Fruit fly (Drosophila melanogaster) whole organism, embryonic: ENCODE measurements around the gene chrb.

ENCODE experiments used
- ATbp ChIP-seq: fragments of 200-800 bp; sonication (Bioruptor generic); optimal IDR thresholded peaks from 2 replicates; lab custom pipeline; 2017; ENCODE audit warnings: missing biosample characterization, mild to moderate bottlenecking, missing genetic modification characterization, missing genetic modification reagents
- Antp ChIP-seq: fragments of 200-800 bp; sonication (Bioruptor generic); optimal IDR thresholded peaks from 3 replicates; lab custom pipeline; 2016; ENCODE audit warnings: missing biosample characterization, missing genetic modification characterization
- Asciz ChIP-seq: fragments of 200-800 bp; sonication (Bioruptor generic); optimal IDR thresholded peaks from 2 replicates; lab custom pipeline; 2017; ENCODE audit warnings: missing biosample characterization, mild to moderate bottlenecking, missing genetic modification characterization, missing genetic modification reagents
- CG10267 ChIP-seq: fragments of 200-800 bp; sonication (Bioruptor generic); optimal IDR thresholded peaks from 2 replicates; lab custom pipeline; 2018; ENCODE audit warnings: missing biosample characterization, mild to moderate bottlenecking, missing genetic modification characterization, moderate library complexity
- CG10979 ChIP-seq: fragments of 200-800 bp; sonication (Bioruptor generic); optimal IDR thresholded peaks from 2 replicates; lab custom pipeline; 2018; ENCODE audit warnings: missing biosample characterization, mild to moderate bottlenecking, missing genetic modification characterization, moderate library complexity
- CG11398 ChIP-seq: fragments of 200-800 bp; sonication (Bioruptor generic); optimal IDR thresholded peaks from 2 replicates; lab custom pipeline; 2016; ENCODE audit warnings: missing biosample characterization, missing genetic modification characterization
- CG11504 ChIP-seq: fragments of 200-800 bp; sonication (Bioruptor generic); optimal IDR thresholded peaks from 3 replicates; lab custom pipeline; 2019; ENCODE audit warnings: missing biosample characterization, mild to moderate bottlenecking, missing genetic modification characterization, moderate library complexity
- CG12391 ChIP-seq: fragments of 200-800 bp; sonication (Bioruptor generic); optimal IDR thresholded peaks from 3 replicates; lab custom pipeline; 2018; ENCODE audit warnings: missing biosample characterization, mild to moderate bottlenecking, missing genetic modification characterization, moderate library complexity
- CG12744 ChIP-seq: fragments of 200-800 bp; sonication (Bioruptor generic); optimal IDR thresholded peaks from 2 replicates; lab custom pipeline; 2016; ENCODE audit warnings: missing biosample characterization, missing genetic modification characterization
- CG13296 ChIP-seq: fragments of 200-800 bp; sonication (Bioruptor generic); optimal IDR thresholded peaks from 3 replicates; lab custom pipeline; 2018; ENCODE audit warnings: missing biosample characterization, mild to moderate bottlenecking, missing genetic modification characterization
- CG14441 ChIP-seq: fragments of 200-800 bp; sonication (Bioruptor generic); IDR thresholded peaks from 2 replicates; pipeline ENCODE4 v1.3.6; 2022; ENCODE audit warnings: missing biosample characterization, missing genetic modification characterization
- CG14710 ChIP-seq: fragments of 200-800 bp; sonication (Bioruptor generic); optimal IDR thresholded peaks from 3 replicates; lab custom pipeline; 2019; ENCODE audit warnings: missing biosample characterization, mild to moderate bottlenecking, missing genetic modification characterization, moderate library complexity
- CG15269 ChIP-seq: fragments of 200-800 bp; sonication (Bioruptor generic); optimal IDR thresholded peaks from 2 replicates; lab custom pipeline; 2018; ENCODE audit warnings: missing biosample characterization, mild to moderate bottlenecking, missing genetic modification characterization, moderate library complexity
- CG17361 ChIP-seq: fragments of 200-800 bp; sonication (Bioruptor generic); IDR thresholded peaks from 3 replicates; pipeline ENCODE4 v1.3.6; 2022; ENCODE audit warnings: missing biosample characterization, missing genetic modification characterization
- CG17568 ChIP-seq: fragments of 200-800 bp; sonication (Bioruptor generic); optimal IDR thresholded peaks from 2 replicates; lab custom pipeline; 2018; ENCODE audit warnings: missing biosample characterization, mild to moderate bottlenecking, missing genetic modification characterization, moderate library complexity
- CG17802 ChIP-seq: fragments of 200-800 bp; sonication (Bioruptor generic); optimal IDR thresholded peaks from 2 replicates; lab custom pipeline; 2018; ENCODE audit warnings: missing biosample characterization, mild to moderate bottlenecking, missing genetic modification characterization, moderate library complexity
- CG2712 ChIP-seq: fragments of 200-800 bp; optimal IDR thresholded peaks from 3 replicates; lab custom pipeline; 2019; ENCODE audit warnings: missing biosample characterization, mild to moderate bottlenecking, missing genetic modification characterization, moderate library complexity
- CG3281 ChIP-seq: fragments of 200-800 bp; sonication (Bioruptor generic); optimal IDR thresholded peaks from 3 replicates; lab custom pipeline; 2017; ENCODE audit warnings: missing biosample characterization, mild to moderate bottlenecking, missing genetic modification characterization
- CG6254 ChIP-seq: fragments of 200-800 bp; sonication (Bioruptor generic); optimal IDR thresholded peaks from 3 replicates; lab custom pipeline; 2017; ENCODE audit warnings: mild to moderate bottlenecking, missing biosample characterization, missing genetic modification reagents, missing genetic modification characterization
- CG6689 ChIP-seq: fragments of 200-800 bp; sonication (Bioruptor generic); IDR thresholded peaks from 2 replicates; pipeline ENCODE4 v1.3.6; 2022; ENCODE audit warnings: missing biosample characterization, missing genetic modification characterization
- CG6813 ChIP-seq: fragments of 200-800 bp; sonication (Bioruptor generic); optimal IDR thresholded peaks from 2 replicates; lab custom pipeline; 2017; ENCODE audit warnings: missing biosample characterization, missing genetic modification characterization, mild to moderate bottlenecking, moderate library complexity, missing genetic modification reagents
- CG6854 ChIP-seq: fragments of 200-800 bp; sonication (Bioruptor generic); optimal IDR thresholded peaks from 3 replicates; lab custom pipeline; 2017; ENCODE audit warnings: missing biosample characterization, mild to moderate bottlenecking, missing genetic modification characterization
- CG7372 ChIP-seq: fragments of 200-800 bp; sonication (Bioruptor generic); IDR thresholded peaks from 2 replicates; pipeline ENCODE4 v1.3.6; 2022; ENCODE audit warnings: missing biosample characterization, missing genetic modification characterization
- CG7556 ChIP-seq: fragments of 200-800 bp; sonication (Bioruptor generic); optimal IDR thresholded peaks from 2 replicates; lab custom pipeline; 2017; ENCODE audit warnings: missing biosample characterization, mild to moderate bottlenecking, missing genetic modification characterization
- CG8924 ChIP-seq: fragments of 200-800 bp; optimal IDR thresholded peaks from 3 replicates; lab custom pipeline; 2019; ENCODE audit warnings: missing biosample characterization, mild to moderate bottlenecking, missing genetic modification characterization, moderate library complexity
- CG9727 ChIP-seq: fragments of 200-800 bp; sonication (Bioruptor generic); optimal IDR thresholded peaks from 3 replicates; lab custom pipeline; 2017; ENCODE audit warnings: missing biosample characterization, mild to moderate bottlenecking, missing genetic modification characterization
- CG9797 ChIP-seq: fragments of 200-800 bp; sonication (Bioruptor generic); optimal IDR thresholded peaks from 3 replicates; lab custom pipeline; 2018; ENCODE audit warnings: missing biosample characterization, mild to moderate bottlenecking, missing genetic modification characterization
- CG9876 ChIP-seq: fragments of 200-800 bp; sonication (Bioruptor generic); optimal IDR thresholded peaks from 2 replicates; lab custom pipeline; 2016; ENCODE audit warnings: missing biosample characterization, missing genetic modification characterization
- Chrac-16 ChIP-seq: fragments of 200-800 bp; sonication (Bioruptor generic); optimal IDR thresholded peaks from 3 replicates; lab custom pipeline; 2016; ENCODE audit warnings: missing biosample characterization, missing genetic modification characterization
- Eip74EF ChIP-seq, 2 experiments: fragments of 200-800 bp in 1 of 2; fragments of >200 bp in 1 of 2; sonication (Bioruptor generic) in 1 of 2; optimal IDR thresholded peaks; 2 replicates each; lab custom pipeline; 2017 to 2019; ENCODE audit warnings: missing biosample characterization in 2 of 2, missing genetic modification characterization in 2 of 2, mild to moderate bottlenecking in 1 of 2, moderate library complexity in 1 of 2
- Ets65A ChIP-seq: fragments of 200-800 bp; sonication (Bioruptor generic); peaks from one replicate; lab custom pipeline; 2016; ENCODE audit warnings: missing biosample characterization, missing genetic modification characterization
- Fer1 ChIP-seq: fragments of 200-800 bp; sonication (Bioruptor generic); optimal IDR thresholded peaks from 2 replicates; lab custom pipeline; 2017; ENCODE audit warnings: missing biosample characterization, mild to moderate bottlenecking, missing genetic modification characterization
- Gsc ChIP-seq: fragments of 200-800 bp; sonication (Bioruptor generic); IDR thresholded peaks from 2 replicates; pipeline ENCODE4 v1.3.6; 2022; ENCODE audit warnings: missing biosample characterization, missing genetic modification characterization
- Neu2 ChIP-seq: fragments of 200-800 bp; sonication (Bioruptor generic); optimal IDR thresholded peaks from 3 replicates; lab custom pipeline; 2016; ENCODE audit warnings: missing biosample characterization, missing genetic modification characterization, borderline replicate concordance
- Oli ChIP-seq: fragments of 200-800 bp; sonication (Bioruptor generic); optimal IDR thresholded peaks from 2 replicates; lab custom pipeline; 2018; ENCODE audit warnings: missing biosample characterization, mild to moderate bottlenecking, missing genetic modification characterization, moderate library complexity
- Ptx1 ChIP-seq: fragments of 200-800 bp; sonication (Bioruptor generic); IDR thresholded peaks from 2 replicates; pipeline ENCODE4 v1.3.6; 2022; ENCODE audit warnings: missing biosample characterization, missing genetic modification characterization
- Sox100B ChIP-seq: fragments of 200-800 bp; sonication (Bioruptor generic); optimal IDR thresholded peaks from 3 replicates; lab custom pipeline; 2018; ENCODE audit warnings: missing biosample characterization, mild to moderate bottlenecking, missing genetic modification characterization
- Sox102F ChIP-seq: fragments of 200-800 bp; sonication (Bioruptor generic); optimal IDR thresholded peaks from 2 replicates; lab custom pipeline; 2018; ENCODE audit warnings: missing biosample characterization, mild to moderate bottlenecking, missing genetic modification characterization, moderate library complexity
- Xrp1 ChIP-seq: fragments of 200-800 bp; sonication (Bioruptor generic); IDR thresholded peaks from 2 replicates; pipeline ENCODE4 v1.3.6; 2022; ENCODE audit warnings: missing biosample characterization, missing genetic modification characterization
- ara ChIP-seq: fragments of 200-800 bp; sonication (Bioruptor generic); IDR thresholded peaks from 2 replicates; pipeline ENCODE4 v1.3.6; 2022; ENCODE audit warnings: missing biosample characterization, missing genetic modification characterization
- dmrt99B ChIP-seq: fragments of 200-800 bp; sonication (Bioruptor generic); optimal IDR thresholded peaks from 2 replicates; lab custom pipeline; 2018; ENCODE audit warnings: missing biosample characterization, mild to moderate bottlenecking, missing genetic modification characterization, moderate library complexity
- exex ChIP-seq: fragments of 200-800 bp; sonication (Bioruptor generic); optimal IDR thresholded peaks from 4 replicates; lab custom pipeline; 2018; ENCODE audit warnings: missing biosample characterization, mild to moderate bottlenecking, missing genetic modification characterization, moderate library complexity
- eyg ChIP-seq: fragments of 200-800 bp; sonication (Bioruptor generic); optimal IDR thresholded peaks from 3 replicates; lab custom pipeline; 2016; ENCODE audit warnings: missing biosample characterization, missing genetic modification characterization
- hkb ChIP-seq, 2 experiments: fragments of 200-800 bp in 1 of 2; fragments of >200 bp in 1 of 2; sonication (Bioruptor generic) in 1 of 2; IDR thresholded peaks in 1 of 2; optimal IDR thresholded peaks in 1 of 2; 2 replicates each; pipeline versions ENCODE4 v1.3.6 to Lab custom; 2017 to 2022; ENCODE audit warnings: missing biosample characterization in 1 of 2, missing genetic modification characterization in 1 of 2
- lab ChIP-seq: fragments of 200-800 bp; sonication (Bioruptor generic); optimal IDR thresholded peaks from 3 replicates; lab custom pipeline; 2017; ENCODE audit warnings: missing biosample characterization, missing genetic modification characterization, mild to moderate bottlenecking, moderate library complexity, missing genetic modification reagents
- org-1 ChIP-seq: fragments of 200-800 bp; sonication (Bioruptor generic); optimal IDR thresholded peaks from 2 replicates; lab custom pipeline; 2017; ENCODE audit warnings: missing biosample characterization, missing genetic modification characterization
- sima ChIP-seq: fragments of 200-800 bp; sonication (Bioruptor generic); optimal IDR thresholded peaks from 2 replicates; lab custom pipeline; 2016; ENCODE audit warnings: missing biosample characterization, missing genetic modification characterization
- so ChIP-seq: fragments of 200-800 bp; sonication (Bioruptor generic); IDR thresholded peaks from 3 replicates; pipeline ENCODE4 v1.3.6; 2022; ENCODE audit warnings: missing biosample characterization, missing genetic modification characterization
- stwl ChIP-seq: fragments of 200-800 bp; sonication (Bioruptor generic); optimal IDR thresholded peaks from 3 replicates; lab custom pipeline; 2018; ENCODE audit warnings: missing biosample characterization, mild to moderate bottlenecking, missing genetic modification characterization, moderate library complexity

The chrb gene

dm6 chr3L:11484483-11484882 is 2.9 kb upstream of the chrb start:
- TF ChIP-seq CG11398 (GFP tag; lab: Kevin White, UChicago) (no peak), CG10979 (tag; lab: Kevin White, UChicago) (peak; percentile 57), CG6689 (no peak), Ets65A (GFP tag; lab: Kevin White, UChicago) (peak; percentile 33), Ptx1 (GFP tag; lab: Robert Waterston, UW) (peak; percentile 33; the same call in 1 of the 2 replicates), Neu2 (GFP tag; lab: Kevin White, UChicago) (no peak), CG9727 (GFP tag; lab: Kevin White, UChicago) (peak; percentile 46), CG6813 (GFP tag; lab: Kevin White, UChicago) (peak; percentile 20), CG13296 (GFP tag; lab: Kevin White, UChicago) (peak; percentile 2), CG3281 (GFP tag; lab: Kevin White, UChicago) (peak; percentile 45), CG17361 (GFP tag; lab: Robert Waterston, UW) (peak; percentile 35; the same call in 2 of the 3 replicates), CG14441 (GFP tag; lab: Robert Waterston, UW) (peak; percentile 48), CG12391 (tag; lab: Kevin White, UChicago) (peak; percentile 4), lab (GFP tag; lab: Kevin White, UChicago) (peak; percentile 45), Sox100B (GFP tag; lab: Kevin White, UChicago) (peak; percentile 39), CG7556 (GFP tag; lab: Kevin White, UChicago) (peak; percentile 39), eyg (GFP tag; lab: Kevin White, UChicago) (no peak), Sox102F (GFP tag; lab: Kevin White, UChicago) (peak; percentile 19), sima (GFP tag; lab: Kevin White, UChicago) (no peak), CG6854 (peak; percentile 14), CG9797 (GFP tag; lab: Kevin White, UChicago) (no peak), so (no peak), dmrt99B (tag; lab: Kevin White, UChicago) (peak; percentile 55), CG11504 (tag; lab: Kevin White, UChicago) (peak; percentile 61), ATbp (GFP tag; lab: Kevin White, UChicago) (peak; percentile 10), CG9876 (GFP tag; lab: Kevin White, UChicago) (no peak), CG14710 (peak; percentile 22), org-1 (peak; percentile 11), Xrp1 (GFP tag; lab: Robert Waterston, UW) (peak; percentile 66), hkb (optimal IDR thresholded peaks at IDR 0.05; lab: Kevin White, UChicago) (no peak), hkb (GFP tag; IDR thresholded peaks at IDR 0.05; lab: Robert Waterston, UW) (peak; percentile 6; the same call in 1 of the 2 replicates), CG7372 (GFP tag; lab: Robert Waterston, UW) (no peak), exex (tag; lab: Kevin White, UChicago) (no peak), CG15269 (tag; lab: Kevin White, UChicago) (peak; percentile 18), Eip74EF (GFP tag; optimal IDR thresholded peaks at IDR 0.05; lab: Kevin White, UChicago) (peak in 1 of 2 experiments; percentile 33), Asciz (peak; percentile 44), ara (peak; percentile 7; the same call in 1 of the 2 replicates), stwl (tag; lab: Kevin White, UChicago) (no peak), CG17802 (tag; lab: Kevin White, UChicago) (no peak), Chrac-16 (no peak), CG12744 (GFP tag; lab: Kevin White, UChicago) (no peak), CG10267 (tag; lab: Kevin White, UChicago) (peak; percentile 8), CG17568 (no peak), Fer1 (peak; percentile 56), Antp (GFP tag; lab: Kevin White, UChicago) (peak; percentile 7), Gsc (GFP tag; lab: Robert Waterston, UW) (no peak), Oli (tag; lab: Kevin White, UChicago) (peak; percentile 19), CG8924 (no peak), CG6254 (GFP tag; lab: Kevin White, UChicago) (peak; percentile 17), CG2712 (tag; lab: Kevin White, UChicago) (peak; percentile 27)
